Worm (Caenorhabditis elegans) whole organism, L3 larva: ENCODE results near the gene cyp-14A1.
A peak's percentile ranks its signal among the peaks of the same experiment; 100 is the strongest.

Source experiments
- R02D3.7 ChIP-seq: fragments of 150-350 bp; optimal IDR thresholded peaks from 2 replicates; lab custom pipeline; 2014; ENCODE audit warnings: missing biosample characterization, missing genetic modification characterization
- ZK546.5 ChIP-seq: sonication (generic microtip); optimal IDR thresholded peaks from 2 replicates; lab custom pipeline; 2017; ENCODE audit warnings: missing biosample characterization, missing genetic modification characterization
- aly-2 ChIP-seq: fragments of 150-350 bp; optimal IDR thresholded peaks from 2 replicates; lab custom pipeline; 2014; ENCODE audit warnings: missing biosample characterization, missing genetic modification characterization
- ama-1 ChIP-seq: fragments of 150-350 bp; optimal IDR thresholded peaks from 2 replicates; lab custom pipeline; 2018
- ceh-16 ChIP-seq: sonication (generic microtip); optimal IDR thresholded peaks from 2 replicates; lab custom pipeline; 2017; ENCODE audit warnings: missing biosample characterization, missing genetic modification characterization
- ceh-28 ChIP-seq: fragments of 150-350 bp; optimal IDR thresholded peaks from 2 replicates; lab custom pipeline; 2014; ENCODE audit warnings: missing biosample characterization, missing genetic modification reagents, missing genetic modification characterization
- ceh-82 ChIP-seq: fragments of 150-350 bp; optimal IDR thresholded peaks from 2 replicates; lab custom pipeline; 2014; ENCODE audit warnings: missing biosample characterization, missing genetic modification characterization
- ceh-9 ChIP-seq: sonication (generic microtip); optimal IDR thresholded peaks from 2 replicates; lab custom pipeline; 2018; ENCODE audit warnings: missing biosample characterization, missing genetic modification characterization
- daf-12 ChIP-seq: fragments of 150-350 bp; optimal IDR thresholded peaks from 2 replicates; lab custom pipeline; 2014; ENCODE audit warnings: missing biosample characterization, missing genetic modification reagents, missing genetic modification characterization
- egl-27 ChIP-seq: sonication (generic microtip); optimal IDR thresholded peaks from 4 replicates; lab custom pipeline; 2017; ENCODE audit warnings: missing biosample characterization, missing genetic modification reagents, missing genetic modification characterization
- elt-1 ChIP-seq: fragments of 150-350 bp; optimal IDR thresholded peaks from 2 replicates; lab custom pipeline; 2014; ENCODE audit warnings: missing biosample characterization, missing genetic modification characterization
- elt-2 ChIP-seq: sonication (generic microtip); optimal IDR thresholded peaks from 2 replicates; lab custom pipeline; 2016; ENCODE audit warnings: missing genetic modification reagents, mild to moderate bottlenecking, missing genetic modification characterization, missing compliant biosample characterization
- elt-3 ChIP-seq, 3 experiments: fragments of 150-350 bp in 1 of 3; sonication (generic microtip) in 2 of 3; optimal IDR thresholded peaks; 2 replicates in 2 of 3; 4 replicates in 1 of 3; lab custom pipeline; 2014 to 2017; ENCODE audit warnings: missing biosample characterization in 3 of 3, missing genetic modification characterization in 3 of 3
- eor-1 ChIP-seq, 2 experiments: fragments of 150-350 bp; optimal IDR thresholded peaks; 2 replicates each; lab custom pipeline; 2014 to 2018; ENCODE audit warnings: missing biosample characterization in 2 of 2, missing genetic modification characterization in 2 of 2
- fkh-10 ChIP-seq: sonication (generic microtip); optimal IDR thresholded peaks from 2 replicates; lab custom pipeline; 2017; ENCODE audit warnings: missing biosample characterization, missing genetic modification reagents, missing genetic modification characterization
- fos-1 ChIP-seq: fragments of 150-350 bp; optimal IDR thresholded peaks from 2 replicates; lab custom pipeline; 2014; ENCODE audit warnings: missing biosample characterization, missing genetic modification characterization
- hmg-11 ChIP-seq: sonication (generic microtip); optimal IDR thresholded peaks from 2 replicates; lab custom pipeline; 2016; ENCODE audit warnings: missing genetic modification characterization, missing compliant biosample characterization
- lin-15B ChIP-seq: fragments of 150-350 bp; optimal IDR thresholded peaks from 2 replicates; lab custom pipeline; 2014; ENCODE audit warnings: missing biosample characterization, missing genetic modification characterization
- lsy-12 ChIP-seq: sonication (generic microtip); optimal IDR thresholded peaks from 2 replicates; lab custom pipeline; 2016; ENCODE audit warnings: mild to moderate bottlenecking, missing genetic modification characterization, missing compliant biosample characterization
- mdl-1 ChIP-seq: fragments of 150-350 bp; optimal IDR thresholded peaks from 2 replicates; lab custom pipeline; 2014; ENCODE audit warnings: missing biosample characterization, missing genetic modification characterization
- mml-1 ChIP-seq: fragments of 150-350 bp; sonication (generic microtip); optimal IDR thresholded peaks from 3 replicates; lab custom pipeline; 2014; ENCODE audit warnings: missing biosample characterization, missing genetic modification characterization
- nhr-11 ChIP-seq: fragments of 150-350 bp; optimal IDR thresholded peaks from 2 replicates; lab custom pipeline; 2014; ENCODE audit warnings: missing biosample characterization, missing genetic modification characterization
- nhr-12 ChIP-seq: fragments of 150-350 bp; optimal IDR thresholded peaks from 2 replicates; lab custom pipeline; 2014; ENCODE audit warnings: missing biosample characterization, missing genetic modification characterization
- nhr-23 ChIP-seq: fragments of 150-350 bp; optimal IDR thresholded peaks from 2 replicates; lab custom pipeline; 2014; ENCODE audit warnings: missing biosample characterization, missing genetic modification reagents, missing genetic modification characterization
- nhr-25 ChIP-seq: sonication (generic microtip); optimal IDR thresholded peaks from 2 replicates; lab custom pipeline; 2017; ENCODE audit warnings: missing biosample characterization, missing genetic modification characterization
- nhr-28 ChIP-seq: fragments of 150-350 bp; optimal IDR thresholded peaks from 2 replicates; lab custom pipeline; 2014; ENCODE audit warnings: missing biosample characterization, missing genetic modification characterization
- nhr-67 ChIP-seq: fragments of 150-350 bp; optimal IDR thresholded peaks from 2 replicates; lab custom pipeline; 2014; ENCODE audit warnings: missing biosample characterization, missing genetic modification characterization
- nhr-77 ChIP-seq: fragments of 150-350 bp; optimal IDR thresholded peaks from 2 replicates; lab custom pipeline; 2014; ENCODE audit warnings: missing biosample characterization, missing genetic modification characterization
- pha-4 ChIP-seq: fragments of 150-350 bp; optimal IDR thresholded peaks from 2 replicates; lab custom pipeline; 2014; ENCODE audit warnings: missing biosample characterization, missing genetic modification reagents, missing genetic modification characterization
- pqm-1 ChIP-seq: fragments of 150-350 bp; optimal IDR thresholded peaks from 2 replicates; lab custom pipeline; 2017; ENCODE audit warnings: missing biosample characterization, missing genetic modification characterization, inconsistent platforms
- sea-2 ChIP-seq: fragments of 150-350 bp; sonication (generic microtip); optimal IDR thresholded peaks from 4 replicates; lab custom pipeline; 2014; ENCODE audit warnings: missing biosample characterization, missing genetic modification reagents, missing genetic modification characterization
- skn-1 ChIP-seq: fragments of 150-350 bp; optimal IDR thresholded peaks from 2 replicates; lab custom pipeline; 2014; ENCODE audit warnings: missing biosample characterization, missing genetic modification characterization
- snpc-4 ChIP-seq: fragments of 150-350 bp; optimal IDR thresholded peaks from 2 replicates; lab custom pipeline; 2014; ENCODE audit warnings: missing biosample characterization, missing genetic modification characterization
- tbx-2 ChIP-seq: sonication (generic microtip); optimal IDR thresholded peaks from 2 replicates; lab custom pipeline; 2016; ENCODE audit warnings: mild to moderate bottlenecking, missing genetic modification characterization, missing compliant biosample characterization
- unc-39 ChIP-seq: sonication (generic microtip); optimal IDR thresholded peaks from 4 replicates; lab custom pipeline; 2017; ENCODE audit warnings: missing biosample characterization, missing genetic modification characterization
- ztf-11 ChIP-seq: fragments of 150-350 bp; optimal IDR thresholded peaks from 2 replicates; lab custom pipeline; 2014; ENCODE audit warnings: missing biosample characterization, missing genetic modification characterization
- ztf-4 ChIP-seq: fragments of 150-350 bp; optimal IDR thresholded peaks from 2 replicates; lab custom pipeline; 2014; ENCODE audit warnings: missing biosample characterization, missing genetic modification characterization

Gene cyp-14A1

DNA sequence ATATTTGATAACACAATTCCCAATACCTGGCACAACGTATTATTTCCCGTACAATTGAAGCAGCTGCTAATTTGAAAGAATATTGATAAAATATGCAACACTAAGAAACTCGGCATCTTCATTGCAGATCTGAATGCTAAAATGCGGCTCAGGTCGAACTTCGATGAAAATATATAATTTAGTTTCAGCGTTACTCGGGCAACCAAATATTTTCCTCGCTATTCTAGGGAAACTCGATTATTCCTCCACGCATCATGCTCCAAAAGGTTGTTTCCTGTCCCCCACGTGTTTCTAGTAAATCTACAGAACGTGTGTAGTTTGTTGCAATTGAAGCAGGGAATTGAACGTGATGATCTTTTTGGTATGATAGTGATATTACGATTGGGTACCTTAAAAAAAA lies 18.1 kb downstream of the cyp-14A1 start:
- TF ChIP-seq ceh-82 (tag; lab: Kevin White, UChicago), result no peak
- TF ChIP-seq mdl-1 (tag; lab: Kevin White, UChicago), result no peak
- no peak for TF ChIP-seq fkh-10
- TF ChIP-seq daf-12, result no peak
- TF ChIP-seq elt-3 (tag; optimal IDR thresholded peaks at IDR 0.05; lab: Kevin White, UChicago), result no peak
- no peak for TF ChIP-seq snpc-4 (tag; lab: Kevin White, UChicago)
- no peak for TF ChIP-seq eor-1 (tag; optimal IDR thresholded peaks at IDR 0.05; lab: Kevin White, UChicago)
- TF ChIP-seq nhr-11 (tag; lab: Kevin White, UChicago), result no peak
- TF ChIP-seq fos-1, result no peak

DNA sequence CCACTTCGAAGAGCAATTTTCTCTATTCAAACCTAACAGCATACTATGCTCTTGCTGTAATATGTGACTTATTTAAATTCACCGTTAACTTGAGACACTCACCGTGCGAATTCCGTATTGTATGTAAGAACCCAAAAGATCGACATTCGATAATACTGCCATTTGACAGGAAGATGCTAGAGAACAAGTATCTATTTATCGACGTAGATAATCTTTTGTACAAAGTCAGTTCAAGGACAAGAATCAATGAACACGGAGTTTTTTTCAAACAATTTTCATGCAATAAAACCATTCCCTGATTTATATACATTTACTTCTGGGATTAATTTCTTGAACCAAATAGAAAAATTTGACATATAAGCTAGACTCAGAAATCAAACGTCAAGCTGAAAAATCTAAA lies 18.9 kb downstream of the cyp-14A1 start, which contains the start of gene K08H2.7:
Gene K08H2.7, minus strand, starts transcription at position 173 of the 400 bp plus-strand sequence.
- TF ChIP-seq ztf-11 (tag; lab: Kevin White, UChicago) (no peak), nhr-23 (tag; lab: Kevin White, UChicago) (peak; percentile 20), elt-1 (peak; percentile 97), nhr-25 (tag; lab: Kevin White, UChicago) (peak; percentile 70)

DNA sequence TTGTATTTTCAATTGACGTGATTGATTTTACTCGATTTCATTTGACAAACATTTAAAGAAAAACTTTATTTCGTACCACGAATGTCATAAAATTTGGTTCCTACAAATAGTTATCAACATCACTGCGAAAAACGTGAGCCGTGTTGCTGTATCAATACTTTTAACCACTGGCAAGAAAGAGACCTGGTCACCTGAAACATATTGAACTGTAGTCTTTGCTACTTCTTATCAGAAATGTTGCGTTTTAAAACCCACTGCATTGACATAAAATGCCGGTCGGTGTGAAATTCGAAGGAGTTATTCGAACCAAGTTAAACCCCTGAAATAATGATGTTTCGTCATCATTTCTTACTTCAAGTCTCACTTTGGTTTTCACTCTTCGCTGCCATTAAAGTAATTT lies 19.5 kb downstream of the cyp-14A1 start:
- TF ChIP-seq ceh-16 (tag; lab: Kevin White, UChicago) (no peak), nhr-11 (tag; lab: Kevin White, UChicago) (no peak), nhr-12 (tag; lab: Kevin White, UChicago) (no peak), elt-3 (tag; optimal IDR thresholded peaks at IDR 0.05; lab: Kevin White, UChicago) (no peak), ztf-4 (no peak), lin-15B (tag; lab: Kevin White, UChicago) (no peak), nhr-28 (tag; lab: Kevin White, UChicago) (no peak), pqm-1 (tag; lab: Kevin White, UChicago) (peak; percentile 41), mml-1 (tag; lab: Kevin White, UChicago) (no peak), R02D3.7 (tag; lab: Kevin White, UChicago) (no peak), ceh-9 (tag; lab: Kevin White, UChicago) (no peak), elt-2 (peak; percentile 69), fos-1 (no peak), hmg-11 (no peak), egl-27 (tag; lab: Kevin White, UChicago) (no peak)

DNA sequence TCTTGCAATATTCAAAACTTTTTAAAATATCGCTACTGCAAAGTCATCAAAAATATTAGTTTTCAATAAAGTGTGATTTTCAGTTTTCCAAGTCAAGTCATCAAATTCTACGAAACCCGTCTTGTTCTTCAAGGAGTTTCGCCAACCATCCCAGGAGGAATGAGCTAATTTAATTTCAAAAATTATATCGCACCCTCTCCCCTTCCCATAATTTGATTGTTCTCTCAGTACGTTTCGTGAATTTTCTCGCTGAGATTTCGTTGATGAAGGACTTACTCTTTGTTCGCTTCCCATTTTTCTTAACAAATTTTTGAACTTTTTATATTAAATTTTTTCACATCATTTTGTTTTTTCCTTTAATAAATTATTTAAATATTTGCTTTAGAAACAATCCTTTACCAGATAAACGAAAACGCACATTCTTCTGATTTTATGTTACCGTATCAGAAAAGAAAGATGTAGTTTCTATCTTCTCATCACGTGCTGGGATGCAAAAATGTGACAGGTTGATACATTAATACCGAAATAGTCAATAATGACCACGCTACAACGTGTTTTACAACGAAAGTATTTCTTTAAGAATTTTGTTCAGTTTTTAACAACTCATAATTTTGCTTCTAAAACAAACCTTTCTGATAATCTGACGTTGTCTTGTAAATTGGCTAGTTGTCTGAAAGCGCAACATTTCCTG lies 20.3 kb downstream of the cyp-14A1 start:
- TF ChIP-seq nhr-23 (tag; lab: Kevin White, UChicago), result peak; percentile 12
- TF ChIP-seq elt-2, result peak; percentile 2
- TF ChIP-seq sea-2 (GFP tag; lab: Kevin White, UChicago), result no peak
- TF ChIP-seq pha-4 (tag; lab: Kevin White, UChicago), result peak; percentile 2
- no peak for TF ChIP-seq hmg-11
- peak; percentile 28 for TF ChIP-seq pqm-1 (tag; lab: Kevin White, UChicago)

DNA sequence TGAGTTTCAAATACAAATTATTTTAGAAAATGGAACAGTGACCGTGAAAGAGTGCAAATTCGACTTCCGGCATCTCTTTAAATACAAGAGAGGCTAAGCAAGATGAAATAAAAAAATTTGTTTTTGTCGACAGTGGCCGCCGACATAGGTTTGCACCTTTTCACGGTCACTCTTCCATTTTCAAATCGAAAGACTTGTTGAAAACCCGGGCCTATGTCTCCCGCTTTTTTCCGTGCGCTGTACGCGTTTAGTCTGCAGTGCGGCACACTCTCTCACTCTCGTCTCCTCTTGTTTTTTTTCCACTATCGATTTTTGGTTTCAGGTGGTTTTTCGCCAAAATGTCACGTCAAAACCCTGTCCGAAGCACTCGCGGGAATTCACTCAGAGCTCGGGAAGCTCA lies 22.1 kb downstream of the cyp-14A1 start, which contains the start of gene hpl-1:
Gene hpl-1, plus strand, starts transcription at position 301 of the 400 bp plus-strand sequence.
- TF ChIP-seq mdl-1 (tag; lab: Kevin White, UChicago) (no peak), ceh-28 (tag; lab: Kevin White, UChicago) (peak; percentile 38)
- TF ChIP-seq, all 47 proteins: peak for 1

- TF ChIP-seq pha-4 (tag; lab: Kevin White, UChicago), result no peak
- TF ChIP-seq sea-2 (GFP tag; lab: Kevin White, UChicago), result no peak
- TF ChIP-seq ama-1, result no peak
These were observed 24.9 kb downstream of the cyp-14A1 start, which contains the start of gene K08H2.5 for ce11 chrX:13242231-13242630. K08H2.5 (minus strand) TSS chrX:13242331.

- TF ChIP-seq tbx-2 (tag; lab: Kevin White, UChicago) (no peak), pha-4 (tag; lab: Kevin White, UChicago) (no peak), eor-1 (tag; optimal IDR thresholded peaks at IDR 0.05; lab: Kevin White, UChicago) (no peak), R02D3.7 (tag; lab: Kevin White, UChicago) (no peak), aly-2 (tag; lab: Kevin White, UChicago) (no peak), ama-1 (no peak), daf-12 (no peak), ceh-16 (tag; lab: Kevin White, UChicago) (no peak), fos-1 (no peak), nhr-77 (tag; lab: Kevin White, UChicago) (no peak), lsy-12 (tag; lab: Kevin White, UChicago) (no peak), unc-39 (tag; lab: Kevin White, UChicago) (no peak), nhr-67 (no peak), mml-1 (tag; lab: Kevin White, UChicago) (no peak), nhr-23 (tag; lab: Kevin White, UChicago) (no peak), ZK546.5 (tag; lab: Kevin White, UChicago) (no peak), ceh-28 (tag; lab: Kevin White, UChicago) (no peak), nhr-12 (tag; lab: Kevin White, UChicago) (no peak), skn-1 (tag; lab: Kevin White, UChicago) (no peak), pqm-1 (tag; lab: Kevin White, UChicago) (no peak)
These were observed 29.0 kb downstream of the cyp-14A1 start, which contains the start of gene K08H2.4 for ce11 chrX:13238197-13238596. K08H2.4 (plus strand) TSS chrX:13238497.
